Worm (Caenorhabditis elegans): ENCODE measurements around the gene C26B2.8.
A peak's percentile ranks its signal among the peaks of the same experiment; 100 is the strongest.

ce11 chrIV:8019772-8020496 lies 6.0 kb downstream of the C26B2.8 start, which contains the start of gene dnc-4:
- no peak for TF ChIP-seq ceh-9 (tag; optimal IDR thresholded peaks at IDR 0.05)
- TF ChIP-seq lin-15B (tag; optimal IDR thresholded peaks at IDR 0.05), result peak; percentile 45
- TF ChIP-seq fkh-10 (GFP tag; optimal IDR thresholded peaks at IDR 0.05), result no peak
- TF ChIP-seq unc-62 (GFP tag; optimal IDR thresholded peaks at IDR 0.05), result no peak
- TF ChIP-seq snpc-4 (tag; optimal IDR thresholded peaks at IDR 0.05), result no peak
- TF ChIP-seq mdl-1 (tag; optimal IDR thresholded peaks at IDR 0.05), result no peak
- peak; percentile 29 for TF ChIP-seq nfya-1 (tag; optimal IDR thresholded peaks at IDR 0.05; ENCODE audit: insufficient read depth)
- TF ChIP-seq aly-2 (tag; optimal IDR thresholded peaks at IDR 0.05), result no peak
- no peak for TF ChIP-seq nhr-77 (tag; optimal IDR thresholded peaks at IDR 0.05)
